Fruit fly (Drosophila melanogaster): Measurements from ENCODE around the gene ple.

DNA sequence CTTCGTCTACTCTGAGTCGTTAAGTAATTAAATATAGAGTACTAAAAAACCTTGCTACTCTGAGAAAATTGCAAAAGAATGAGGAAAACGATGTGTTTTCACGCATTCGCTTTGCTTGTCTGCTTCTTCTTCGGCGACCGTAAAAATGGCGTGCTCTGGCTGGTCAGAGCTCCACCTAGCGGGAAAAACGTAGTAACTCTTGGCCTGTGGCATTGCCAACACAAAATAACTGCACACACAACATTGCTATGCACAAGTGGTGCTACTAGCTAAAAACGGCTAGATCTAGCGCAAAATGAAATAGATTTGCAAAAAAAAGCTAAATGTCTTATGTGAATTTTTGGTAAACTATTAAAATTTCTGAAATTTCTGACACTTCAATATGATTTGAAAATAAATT lies 27.8 kb upstream of the ple start:
- TF ChIP-seq Rel (GFP tag; optimal IDR thresholded peaks at IDR 0.05) (no peak), Rel (tag; optimal IDR thresholded peaks at IDR 0.05) (peak; percentile 30), lola (GFP tag; optimal IDR thresholded peaks at IDR 0.05) (no peak), Dfd (GFP tag; optimal IDR thresholded peaks at IDR 0.05) (no peak), Abd-B (GFP tag; optimal IDR thresholded peaks at IDR 0.05) (no peak)

Data from whole organism, wandering third instar larva.